Worm (Caenorhabditis elegans) whole organism, late embryonic: ENCODE measurements around the gene fbxb-45.

Experiments
- F13H6.1 ChIP-seq: sonication (generic microtip); optimal IDR thresholded peaks from 2 replicates; lab custom pipeline; 2016; ENCODE audit warnings: missing genetic modification characterization, missing compliant biosample characterization
- K09A11.1 ChIP-seq: sonication (generic microtip); optimal IDR thresholded peaks from 2 replicates; lab custom pipeline; 2017; ENCODE audit warnings: antibody characterized with exemption, mild to moderate bottlenecking, missing genetic modification characterization, missing compliant biosample characterization; ENCODE audit not compliant: insufficient read depth
- Y22D7AL.16 ChIP-seq: sonication (generic microtip); optimal IDR thresholded peaks from 2 replicates; lab custom pipeline; 2016; ENCODE audit warnings: missing genetic modification characterization, missing compliant biosample characterization
- ahr-1 ChIP-seq: sonication (generic microtip); optimal IDR thresholded peaks from 2 replicates; lab custom pipeline; 2016; ENCODE audit warnings: missing genetic modification characterization, missing compliant biosample characterization
- ama-1 ChIP-seq: fragments of 150-350 bp; optimal IDR thresholded peaks from 2 replicates; lab custom pipeline; 2014
- ceh-14 ChIP-seq: sonication (generic microtip); optimal IDR thresholded peaks from 2 replicates; lab custom pipeline; 2016; ENCODE audit warnings: missing genotype, missing genetic modification characterization, missing compliant biosample characterization
- ceh-18 ChIP-seq: sonication (generic microtip); optimal IDR thresholded peaks from 2 replicates; lab custom pipeline; 2016; ENCODE audit warnings: missing genetic modification characterization, missing compliant biosample characterization
- ceh-22 ChIP-seq: sonication (generic microtip); optimal IDR thresholded peaks from 2 replicates; lab custom pipeline; 2017; ENCODE audit warnings: missing biosample characterization, missing genetic modification characterization
- ceh-24 ChIP-seq: sonication (generic microtip); optimal IDR thresholded peaks from 2 replicates; lab custom pipeline; 2016; ENCODE audit warnings: mild to moderate bottlenecking, missing genetic modification characterization, missing compliant biosample characterization
- ceh-31 ChIP-seq: sonication (generic microtip); optimal IDR thresholded peaks from 2 replicates; lab custom pipeline; 2016; ENCODE audit warnings: missing genetic modification characterization, missing compliant biosample characterization
- ceh-34 ChIP-seq: sonication (generic microtip); optimal IDR thresholded peaks from 2 replicates; lab custom pipeline; 2016; ENCODE audit warnings: mild to moderate bottlenecking, missing genetic modification characterization, missing compliant biosample characterization
- ceh-6 ChIP-seq: fragments of 200-800 bp; sonication (Bioruptor generic); optimal IDR thresholded peaks from 2 replicates; lab custom pipeline; 2018; ENCODE audit warnings: mild to moderate bottlenecking, missing genetic modification characterization, missing compliant biosample characterization
- dmd-4 ChIP-seq: sonication (generic microtip); optimal IDR thresholded peaks from 2 replicates; lab custom pipeline; 2016; ENCODE audit warnings: borderline replicate concordance, missing genetic modification characterization, missing compliant biosample characterization
- dve-1 ChIP-seq: sonication (generic microtip); optimal IDR thresholded peaks from 2 replicates; lab custom pipeline; 2017; ENCODE audit warnings: antibody characterized with exemption, mild to moderate bottlenecking, missing genetic modification characterization, missing compliant biosample characterization
- ets-4 ChIP-seq: sonication (generic microtip); optimal IDR thresholded peaks from 2 replicates; lab custom pipeline; 2016; ENCODE audit warnings: missing genetic modification characterization, missing compliant biosample characterization
- fax-1 ChIP-seq: sonication (generic microtip); optimal IDR thresholded peaks from 2 replicates; lab custom pipeline; 2016; ENCODE audit warnings: missing genotype, missing genetic modification characterization, missing compliant biosample characterization
- fkh-6 ChIP-seq: sonication (generic microtip); optimal IDR thresholded peaks from 2 replicates; lab custom pipeline; 2016; ENCODE audit warnings: missing genetic modification characterization, missing compliant biosample characterization
- hlh-13 ChIP-seq: fragments of 200-800 bp; sonication (Bioruptor generic); optimal IDR thresholded peaks from 2 replicates; lab custom pipeline; 2018; ENCODE audit warnings: mild to moderate bottlenecking, missing genetic modification characterization, missing compliant biosample characterization
- hlh-15 ChIP-seq: sonication (generic microtip); optimal IDR thresholded peaks from 2 replicates; lab custom pipeline; 2016; ENCODE audit warnings: missing genetic modification characterization, missing compliant biosample characterization
- hlh-6 ChIP-seq: sonication (generic microtip); optimal IDR thresholded peaks from 2 replicates; lab custom pipeline; 2016; ENCODE audit warnings: missing genotype, missing genetic modification characterization, missing compliant biosample characterization
- hlh-8 ChIP-seq: sonication (generic microtip); optimal IDR thresholded peaks from 2 replicates; lab custom pipeline; 2016; ENCODE audit warnings: missing genotype, missing genetic modification characterization, missing compliant biosample characterization
- lin-11 ChIP-seq: fragments of 200-800 bp; sonication (Bioruptor generic); optimal IDR thresholded peaks from 2 replicates; lab custom pipeline; 2018; ENCODE audit warnings: mild to moderate bottlenecking, missing genetic modification characterization, missing compliant biosample characterization
- madf-2 ChIP-seq: sonication (generic microtip); optimal IDR thresholded peaks from 2 replicates; lab custom pipeline; 2017; ENCODE audit warnings: missing genetic modification characterization, missing compliant biosample characterization
- nfya-1 ChIP-seq: sonication (generic microtip); optimal IDR thresholded peaks from 2 replicates; lab custom pipeline; 2017; ENCODE audit warnings: missing genetic modification characterization, mild to moderate bottlenecking, missing compliant biosample characterization, antibody characterized with exemption, moderate library complexity
- npax-4 ChIP-seq: sonication (generic microtip); optimal IDR thresholded peaks from 2 replicates; lab custom pipeline; 2016; ENCODE audit warnings: missing genetic modification characterization, missing compliant biosample characterization
- pag-3 ChIP-seq: sonication (generic microtip); optimal IDR thresholded peaks from 2 replicates; lab custom pipeline; 2016; ENCODE audit warnings: missing compliant biosample characterization, missing genetic modification characterization, borderline replicate concordance
- pat-9 ChIP-seq: fragments of 200-800 bp; sonication (Bioruptor generic); optimal IDR thresholded peaks from 2 replicates; lab custom pipeline; 2018; ENCODE audit warnings: mild to moderate bottlenecking, missing genetic modification characterization, moderate library complexity, missing compliant biosample characterization
- pax-1 ChIP-seq: fragments of 150-350 bp; optimal IDR thresholded peaks from 2 replicates; lab custom pipeline; 2014; ENCODE audit warnings: missing biosample characterization, missing genetic modification characterization
- pqm-1 ChIP-seq: sonication (generic microtip); optimal IDR thresholded peaks from 2 replicates; lab custom pipeline; 2016; ENCODE audit warnings: missing genetic modification characterization, missing compliant biosample characterization
- ref-2 ChIP-seq: sonication (generic microtip); optimal IDR thresholded peaks from 2 replicates; lab custom pipeline; 2016; ENCODE audit warnings: missing genetic modification characterization, missing compliant biosample characterization
- rnt-1 ChIP-seq: sonication (generic microtip); optimal IDR thresholded peaks from 2 replicates; lab custom pipeline; 2016; ENCODE audit warnings: missing genetic modification characterization, missing compliant biosample characterization
- sox-4 ChIP-seq: sonication (generic microtip); optimal IDR thresholded peaks from 2 replicates; lab custom pipeline; 2017; ENCODE audit warnings: mild to moderate bottlenecking, missing genetic modification characterization, inconsistent platforms, missing compliant biosample characterization
- syd-9 ChIP-seq: sonication (generic microtip); optimal IDR thresholded peaks from 2 replicates; lab custom pipeline; 2016; ENCODE audit warnings: mild to moderate bottlenecking, missing genetic modification characterization, moderate library complexity, missing compliant biosample characterization
- tbx-2 ChIP-seq: sonication (generic microtip); optimal IDR thresholded peaks from 2 replicates; lab custom pipeline; 2016; ENCODE audit warnings: missing genetic modification characterization, missing compliant biosample characterization
- unc-42 ChIP-seq: sonication (generic microtip); optimal IDR thresholded peaks from 2 replicates; lab custom pipeline; 2016; ENCODE audit warnings: missing genotype, missing genetic modification characterization, missing compliant biosample characterization
- unc-55 ChIP-seq: sonication (generic microtip); optimal IDR thresholded peaks from 2 replicates; lab custom pipeline; 2017; ENCODE audit warnings: missing biosample characterization, missing genetic modification reagents, missing genetic modification characterization
- unc-86 ChIP-seq: sonication (generic microtip); optimal IDR thresholded peaks from 2 replicates; lab custom pipeline; 2016; ENCODE audit warnings: missing genetic modification characterization, missing compliant biosample characterization
- zip-5 ChIP-seq: sonication (generic microtip); optimal IDR thresholded peaks from 2 replicates; lab custom pipeline; 2016; ENCODE audit warnings: missing genetic modification characterization, missing compliant biosample characterization
- ztf-16 ChIP-seq: sonication (generic microtip); optimal IDR thresholded peaks from 2 replicates; lab custom pipeline; 2017; ENCODE audit warnings: missing genetic modification characterization, missing compliant biosample characterization

The fbxb-45 gene

ce11 chrII:1084899-1085298 lies 41.1 kb upstream of the fbxb-45 start:
- no peak for TF ChIP-seq pqm-1 (tag; lab: Kevin White, UChicago)
- peak; percentile 8 for TF ChIP-seq ceh-18
- TF ChIP-seq tbx-2 = peak; percentile 2
- peak; percentile 41 for TF ChIP-seq nfya-1 (tag; lab: Kevin White, UChicago)
- TF ChIP-seq unc-55 (GFP tag; lab: Kevin White, UChicago) = peak; percentile 44
- peak; percentile 27 for TF ChIP-seq F13H6.1 (tag; lab: Kevin White, UChicago)
- no peak for TF ChIP-seq unc-42 (tag; lab: Kevin White, UChicago)
- TF ChIP-seq pax-1 (tag; lab: Kevin White, UChicago) = no peak
- TF ChIP-seq, all 69 proteins: peak for 5

- no peak for TF ChIP-seq Y22D7AL.16 (tag; lab: Kevin White, UChicago)
- TF ChIP-seq zip-5 (tag; lab: Kevin White, UChicago) = no peak
- no peak for TF ChIP-seq ceh-24
- TF ChIP-seq unc-42 (tag; lab: Kevin White, UChicago) = no peak
- no peak for TF ChIP-seq ceh-31 (tag; lab: Kevin White, UChicago)
- TF ChIP-seq sox-4 (tag; lab: Kevin White, UChicago) = no peak
- TF ChIP-seq tbx-2 = no peak
- TF ChIP-seq pqm-1 (tag; lab: Kevin White, UChicago) = no peak
- no peak for TF ChIP-seq hlh-8 (tag; lab: Kevin White, UChicago)
- TF ChIP-seq dve-1 (tag; lab: Kevin White, UChicago) = no peak
- no peak for TF ChIP-seq ztf-16
- TF ChIP-seq ets-4 (tag; lab: Kevin White, UChicago) = no peak
Measured at ce11 chrII:1082859-1083258, 39.0 kb upstream of the fbxb-45 start, which contains the start of gene K02E7.1. Gene K02E7.1, plus strand, starts transcription at chrII:1083159.

ce11 chrII:1075424-1075823 lies 31.6 kb upstream of the fbxb-45 start, which contains the start of gene K02E7.11:
Gene K02E7.11, minus strand, starts transcription at chrII:1075524.
- TF ChIP-seq fkh-6 (tag; lab: Kevin White, UChicago) (no peak), F13H6.1 (tag; lab: Kevin White, UChicago) (no peak), pat-9 (tag; lab: Kevin White, UChicago) (no peak), hlh-13 (no peak), lin-11 (tag; lab: Kevin White, UChicago) (no peak), unc-86 (tag; lab: Kevin White, UChicago) (no peak)

- TF ChIP-seq rnt-1 (no peak), ceh-31 (tag; lab: Kevin White, UChicago) (no peak), ceh-6 (no peak), pat-9 (tag; lab: Kevin White, UChicago) (no peak), syd-9 (tag; lab: Kevin White, UChicago) (no peak), fkh-6 (tag; lab: Kevin White, UChicago) (no peak), ref-2 (tag; lab: Kevin White, UChicago) (no peak), pag-3 (tag; lab: Kevin White, UChicago) (no peak), ceh-22 (no peak), madf-2 (no peak), dmd-4 (tag; lab: Kevin White, UChicago) (no peak), zip-5 (tag; lab: Kevin White, UChicago) (no peak), npax-4 (tag; lab: Kevin White, UChicago) (no peak)
Measured at ce11 chrII:1072106-1072505, 28.3 kb upstream of the fbxb-45 start, which contains the start of gene K02E7.4. Gene K02E7.4, plus strand, starts transcription at chrII:1072406.

ce11 chrII:1071432-1071831 lies 27.6 kb upstream of the fbxb-45 start:
- TF ChIP-seq hlh-15 (tag; lab: Kevin White, UChicago) (no peak), ama-1 (lab: Kevin White, UChicago) (no peak), sox-4 (tag; lab: Kevin White, UChicago) (no peak), unc-42 (tag; lab: Kevin White, UChicago) (no peak)

- no peak for TF ChIP-seq hlh-13
- TF ChIP-seq ceh-14 (tag; lab: Kevin White, UChicago) = no peak
- no peak for TF ChIP-seq hlh-6 (tag; lab: Kevin White, UChicago)
- no peak for TF ChIP-seq ahr-1
- no peak for TF ChIP-seq fax-1 (tag; lab: Kevin White, UChicago)
- no peak for TF ChIP-seq pag-3 (tag; lab: Kevin White, UChicago)
- TF ChIP-seq ceh-34 (tag; lab: Kevin White, UChicago) = no peak
- no peak for TF ChIP-seq K09A11.1
Measured at ce11 chrII:1070875-1071274, 27.0 kb upstream of the fbxb-45 start, which contains the start of gene K02E7.12. Gene K02E7.12, plus strand, starts transcription at chrII:1071175.
